Fruit fly (Drosophila melanogaster) whole organism, embryonic: ENCODE measurements around the gene CG32246.

Source experiments
- Adf1 ChIP-seq: fragments of 200-800 bp; sonication (Bioruptor generic); IDR thresholded peaks from 2 replicates; pipeline ENCODE4 v1.3.6; 2022; ENCODE audit warnings: missing biosample characterization, missing genetic modification characterization
- B-H1 ChIP-seq: fragments of 200-800 bp; sonication (Bioruptor generic); IDR thresholded peaks from 3 replicates; pipeline ENCODE4 v1.3.6; 2022; ENCODE audit warnings: missing biosample characterization, missing genetic modification characterization
- CG10431 ChIP-seq: fragments of 200-800 bp; sonication (Bioruptor generic); optimal IDR thresholded peaks from 3 replicates; lab custom pipeline; 2018; ENCODE audit warnings: missing biosample characterization, mild to moderate bottlenecking, missing genetic modification characterization
- CG11723 ChIP-seq: fragments of 200-800 bp; sonication (Bioruptor generic); optimal IDR thresholded peaks from 2 replicates; lab custom pipeline; 2017; ENCODE audit warnings: missing biosample characterization, mild to moderate bottlenecking, missing genetic modification characterization
- CG12769 ChIP-seq: fragments of 200-800 bp; sonication (Bioruptor generic); optimal IDR thresholded peaks from 2 replicates; lab custom pipeline; 2019; ENCODE audit warnings: missing biosample characterization, mild to moderate bottlenecking, missing genetic modification characterization, moderate library complexity
- CG14441 ChIP-seq: fragments of 200-800 bp; sonication (Bioruptor generic); IDR thresholded peaks from 2 replicates; pipeline ENCODE4 v1.3.6; 2022; ENCODE audit warnings: missing biosample characterization, missing genetic modification characterization
- CG14965 ChIP-seq: fragments of 200-800 bp; sonication (Bioruptor generic); optimal IDR thresholded peaks from 2 replicates; lab custom pipeline; 2016; ENCODE audit warnings: missing biosample characterization, missing genetic modification characterization, borderline replicate concordance
- CG16813 ChIP-seq: fragments of 200-800 bp; sonication (Bioruptor generic); IDR thresholded peaks from 3 replicates; pipeline ENCODE4 v1.3.6; 2022; ENCODE audit warnings: missing biosample characterization, missing genetic modification characterization; ENCODE audit not compliant: partially characterized antibody
- CG17186 ChIP-seq: fragments of 200-800 bp; sonication (Bioruptor generic); optimal IDR thresholded peaks from 3 replicates; lab custom pipeline; 2017; ENCODE audit warnings: missing biosample characterization, missing genetic modification reagents, missing genetic modification characterization
- CG18011 ChIP-seq: fragments of 200-800 bp; sonication (Bioruptor generic); optimal IDR thresholded peaks from 2 replicates; lab custom pipeline; 2017; ENCODE audit warnings: missing biosample characterization, missing genetic modification characterization, mild to moderate bottlenecking, moderate library complexity, missing genotype
- CG34422 ChIP-seq: fragments of 200-800 bp; sonication (Bioruptor generic); IDR thresholded peaks from 3 replicates; pipeline ENCODE4 v1.3.6; 2022; ENCODE audit warnings: missing biosample characterization, missing genetic modification characterization
- CG42726 ChIP-seq: fragments of 200-800 bp; sonication (Bioruptor generic); IDR thresholded peaks from 2 replicates; pipeline ENCODE4 v1.3.6; 2022; ENCODE audit warnings: missing biosample characterization, missing genetic modification characterization; ENCODE audit not compliant: partially characterized antibody
- CG4424 ChIP-seq: fragments of 200-800 bp; sonication (Bioruptor generic); optimal IDR thresholded peaks from 3 replicates; lab custom pipeline; 2016; ENCODE audit warnings: missing biosample characterization, missing genetic modification characterization
- CG5245 ChIP-seq: fragments of 200-800 bp; sonication (Bioruptor generic); optimal IDR thresholded peaks from 3 replicates; lab custom pipeline; 2016; ENCODE audit warnings: missing biosample characterization, missing genetic modification characterization
- CG6765 ChIP-seq: fragments of 200-800 bp; sonication (Bioruptor generic); optimal IDR thresholded peaks from 3 replicates; lab custom pipeline; 2017; ENCODE audit warnings: missing biosample characterization, mild to moderate bottlenecking, missing genetic modification characterization
- CG7556 ChIP-seq: fragments of 200-800 bp; sonication (Bioruptor generic); optimal IDR thresholded peaks from 2 replicates; lab custom pipeline; 2017; ENCODE audit warnings: missing biosample characterization, mild to moderate bottlenecking, missing genetic modification characterization
- CG7839 ChIP-seq: fragments of 200-800 bp; sonication (Bioruptor generic); optimal IDR thresholded peaks from 3 replicates; lab custom pipeline; 2018; ENCODE audit warnings: missing biosample characterization, mild to moderate bottlenecking, missing genetic modification characterization, moderate library complexity
- CoRest ChIP-seq: fragments of 200-800 bp; sonication (Bioruptor generic); optimal IDR thresholded peaks from 3 replicates; lab custom pipeline; 2018; ENCODE audit warnings: missing biosample characterization, mild to moderate bottlenecking, missing genetic modification characterization, moderate library complexity
- Drgx ChIP-seq: fragments of 200-800 bp; sonication (Bioruptor generic); IDR thresholded peaks from 2 replicates; pipeline ENCODE4 v1.3.6; 2022; ENCODE audit warnings: missing biosample characterization, missing genetic modification characterization
- HLH3B ChIP-seq: fragments of 200-800 bp; sonication (Bioruptor generic); IDR thresholded peaks from 2 replicates; pipeline ENCODE4 v1.3.6; 2022; ENCODE audit warnings: missing biosample characterization, missing genetic modification characterization
- Mrtf ChIP-seq: fragments of 200-800 bp; sonication (Bioruptor generic); IDR thresholded peaks from 3 replicates; pipeline ENCODE4 v1.3.6; 2022; ENCODE audit warnings: missing biosample characterization, missing genetic modification characterization
- Neu2 ChIP-seq: fragments of 200-800 bp; sonication (Bioruptor generic); optimal IDR thresholded peaks from 3 replicates; lab custom pipeline; 2016; ENCODE audit warnings: missing biosample characterization, missing genetic modification characterization, borderline replicate concordance
- Oli ChIP-seq: fragments of 200-800 bp; sonication (Bioruptor generic); optimal IDR thresholded peaks from 2 replicates; lab custom pipeline; 2018; ENCODE audit warnings: missing biosample characterization, mild to moderate bottlenecking, missing genetic modification characterization, moderate library complexity
- Poxn ChIP-seq: fragments of 200-800 bp; sonication (Bioruptor generic); IDR thresholded peaks from 2 replicates; pipeline ENCODE4 v1.3.6; 2022; ENCODE audit warnings: missing biosample characterization, missing genetic modification characterization
- Side ChIP-seq: fragments of 200-800 bp; sonication (Bioruptor generic); optimal IDR thresholded peaks from 2 replicates; lab custom pipeline; 2016; ENCODE audit warnings: missing biosample characterization, missing genetic modification characterization
- Sox102F ChIP-seq: fragments of 200-800 bp; sonication (Bioruptor generic); optimal IDR thresholded peaks from 2 replicates; lab custom pipeline; 2018; ENCODE audit warnings: missing biosample characterization, mild to moderate bottlenecking, missing genetic modification characterization, moderate library complexity
- Sry-β ChIP-seq: fragments of 200-800 bp; sonication (Bioruptor generic); optimal IDR thresholded peaks from 2 replicates; lab custom pipeline; 2018; ENCODE audit warnings: missing biosample characterization, mild to moderate bottlenecking, missing genetic modification characterization, moderate library complexity
- TFAM ChIP-seq: fragments of 200-800 bp; sonication (Bioruptor generic); optimal IDR thresholded peaks from 2 replicates; lab custom pipeline; 2017; ENCODE audit warnings: missing biosample characterization, missing genetic modification characterization, inconsistent platforms
- Taf1 ChIP-seq: fragments of 200-800 bp; sonication (Bioruptor generic); IDR thresholded peaks from 2 replicates; pipeline ENCODE4 v1.3.6; 2022; ENCODE audit warnings: missing biosample characterization, missing genetic modification characterization
- al ChIP-seq: fragments of 200-800 bp; sonication (Bioruptor generic); IDR thresholded peaks from 2 replicates; pipeline ENCODE4 v1.3.6; 2022; ENCODE audit warnings: missing biosample characterization, missing genetic modification characterization
- caup ChIP-seq: fragments of 200-800 bp; sonication (Bioruptor generic); optimal IDR thresholded peaks from 3 replicates; lab custom pipeline; 2017; ENCODE audit warnings: missing biosample characterization, mild to moderate bottlenecking, missing genetic modification characterization, moderate library complexity; ENCODE audit not compliant: severe bottlenecking
- chinmo ChIP-seq: fragments of 200-800 bp; sonication (Bioruptor generic); IDR thresholded peaks from 4 replicates; pipeline ENCODE4 v1.3.6; 2022; ENCODE audit warnings: missing biosample characterization, missing genetic modification characterization; ENCODE audit not compliant: partially characterized antibody
- chm ChIP-seq: fragments of 200-800 bp; sonication (Bioruptor generic); IDR thresholded peaks from 2 replicates; pipeline ENCODE4 v1.3.6; 2022; ENCODE audit warnings: missing biosample characterization, missing genetic modification characterization
- crp ChIP-seq, 2 experiments: fragments of 200-800 bp; sonication (Bioruptor generic); optimal IDR thresholded peaks; 2 replicates in 1 of 2; 3 replicates in 1 of 2; lab custom pipeline; 2017; ENCODE audit warnings: missing biosample characterization in 2 of 2, missing genetic modification characterization in 2 of 2, mild to moderate bottlenecking in 1 of 2, moderate library complexity in 1 of 2
- disco-r ChIP-seq: fragments of 200-800 bp; sonication (Bioruptor generic); optimal IDR thresholded peaks from 2 replicates; lab custom pipeline; 2016; ENCODE audit warnings: missing biosample characterization, missing genetic modification characterization
- gcm ChIP-seq: fragments of 200-800 bp; sonication (Bioruptor generic); optimal IDR thresholded peaks from 2 replicates; lab custom pipeline; 2019; ENCODE audit warnings: missing biosample characterization, mild to moderate bottlenecking, missing genetic modification characterization, moderate library complexity
- hbn ChIP-seq: fragments of 200-800 bp; sonication (Bioruptor generic); IDR thresholded peaks from 2 replicates; pipeline ENCODE4 v1.3.6; 2022; ENCODE audit warnings: missing biosample characterization, missing genetic modification characterization; ENCODE audit not compliant: partially characterized antibody
- lbe ChIP-seq: fragments of 200-800 bp; sonication (Bioruptor generic); optimal IDR thresholded peaks from 2 replicates; lab custom pipeline; 2016; ENCODE audit warnings: missing biosample characterization, mild to moderate bottlenecking, missing genetic modification characterization
- maf-S ChIP-seq: fragments of 200-800 bp; sonication (Bioruptor generic); optimal IDR thresholded peaks from 2 replicates; lab custom pipeline; 2016; ENCODE audit warnings: missing biosample characterization, missing genetic modification characterization
- nerfin-1 ChIP-seq: fragments of 200-800 bp; sonication (Bioruptor generic); optimal IDR thresholded peaks from 3 replicates; lab custom pipeline; 2019; ENCODE audit warnings: missing biosample characterization, mild to moderate bottlenecking, missing genetic modification characterization, moderate library complexity
- pnt ChIP-seq: fragments of 200-800 bp; sonication (Bioruptor generic); optimal IDR thresholded peaks from 3 replicates; lab custom pipeline; 2016; ENCODE audit warnings: missing biosample characterization, missing genetic modification characterization
- pzg ChIP-seq: fragments of 200-800 bp; sonication (Bioruptor generic); optimal IDR thresholded peaks from 3 replicates; lab custom pipeline; 2018; ENCODE audit warnings: missing biosample characterization, mild to moderate bottlenecking, missing genetic modification characterization, moderate library complexity
- sug ChIP-seq: fragments of 200-800 bp; optimal IDR thresholded peaks from 2 replicates; lab custom pipeline; 2019; ENCODE audit warnings: missing biosample characterization, mild to moderate bottlenecking, missing genetic modification characterization, moderate library complexity
- tgo ChIP-seq: fragments of 200-800 bp; sonication (Bioruptor generic); IDR thresholded peaks from 3 replicates; pipeline ENCODE4 v1.3.6; 2022; ENCODE audit warnings: missing biosample characterization, missing genetic modification characterization
- tll ChIP-seq, 2 experiments: fragments of 200-800 bp in 1 of 2; fragments of >200 bp in 1 of 2; sonication (Bioruptor generic) in 1 of 2; optimal IDR thresholded peaks; 2 replicates each; lab custom pipeline; 2017 to 2019; ENCODE audit warnings: missing biosample characterization in 2 of 2, missing genetic modification characterization in 2 of 2, mild to moderate bottlenecking in 1 of 2, moderate library complexity in 1 of 2
- tup ChIP-seq: fragments of 200-800 bp; sonication (Bioruptor generic); optimal IDR thresholded peaks from 2 replicates; lab custom pipeline; 2016; ENCODE audit warnings: missing biosample characterization, mild to moderate bottlenecking, missing genetic modification characterization, moderate library complexity
- unc-4 ChIP-seq: fragments of 200-800 bp; sonication (Bioruptor generic); IDR thresholded peaks from 2 replicates; pipeline ENCODE4 v1.3.6; 2022; ENCODE audit warnings: missing biosample characterization, missing genetic modification characterization; ENCODE audit not compliant: partially characterized antibody
- zen ChIP-seq: fragments of 200-800 bp; sonication (Bioruptor generic); optimal IDR thresholded peaks from 3 replicates; lab custom pipeline; 2018; ENCODE audit warnings: missing biosample characterization, mild to moderate bottlenecking, missing genetic modification characterization, moderate library complexity
- zf30C ChIP-seq: fragments of 200-800 bp; sonication (Bioruptor generic); optimal IDR thresholded peaks from 3 replicates; lab custom pipeline; 2018; ENCODE audit warnings: missing biosample characterization, mild to moderate bottlenecking, missing genetic modification characterization

CG32246 gene

DNA sequence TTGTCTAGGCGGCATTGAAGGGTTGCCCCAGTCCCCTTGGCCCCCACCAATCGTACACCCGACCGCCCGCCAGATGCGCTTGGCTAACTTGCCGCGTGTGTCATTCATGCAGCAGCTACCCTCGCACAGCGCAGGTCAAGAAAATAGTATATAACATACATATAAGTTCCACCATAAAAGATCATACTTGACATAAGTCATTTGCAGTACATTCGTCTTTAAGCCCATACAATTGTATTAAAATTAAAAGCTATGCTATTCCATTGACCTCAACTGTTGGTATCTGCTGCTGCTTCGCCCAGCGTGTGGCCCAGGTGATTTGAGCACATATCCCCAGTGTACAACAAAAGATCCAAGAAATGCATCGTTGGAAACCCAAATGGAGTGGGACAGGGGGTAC, 9.7 kb upstream of the CG32246 start (continued):
- no peak for TF ChIP-seq chinmo (GFP tag; lab: Robert Waterston, UW)
- TF ChIP-seq CG11723, result no peak
- no peak for TF ChIP-seq hbn (GFP tag; lab: Robert Waterston, UW)
- TF ChIP-seq pnt, result peak; percentile 66
- peak; percentile 55 for TF ChIP-seq CG7556 (GFP tag; lab: Kevin White, UChicago)
- TF ChIP-seq CG7839 (tag; lab: Kevin White, UChicago), result peak; percentile 71
- no peak for TF ChIP-seq CG16813
- TF ChIP-seq CG34422 (GFP tag; lab: Robert Waterston, UW), result peak; percentile 86
- TF ChIP-seq chm (GFP tag; lab: Robert Waterston, UW), result peak; percentile 88
- TF ChIP-seq Poxn (GFP tag; lab: Robert Waterston, UW), result no peak
- TF ChIP-seq CoRest (tag; lab: Kevin White, UChicago), result peak; percentile 54
- no peak for TF ChIP-seq zf30C (GFP tag; lab: Kevin White, UChicago)
- TF ChIP-seq CG5245 (GFP tag; lab: Kevin White, UChicago), result peak; percentile 72
- TF ChIP-seq Side (GFP tag; lab: Kevin White, UChicago), result peak; percentile 65
- TF ChIP-seq Drgx (GFP tag; lab: Robert Waterston, UW), result peak; percentile 93
- peak; percentile 59 for TF ChIP-seq gcm (GFP tag; lab: Kevin White, UChicago)
- peak; percentile 79 for TF ChIP-seq Sox102F (GFP tag; lab: Kevin White, UChicago)
- TF ChIP-seq tll (GFP tag; optimal IDR thresholded peaks at IDR 0.05; lab: Kevin White, UChicago), result no peak
- TF ChIP-seq Neu2 (GFP tag; lab: Kevin White, UChicago), result no peak
- TF ChIP-seq nerfin-1 (tag; lab: Kevin White, UChicago), result peak; percentile 35
- TF ChIP-seq CG14441, result peak; percentile 81
- TF ChIP-seq CG18011 (GFP tag; lab: Kevin White, UChicago), result no peak
- TF ChIP-seq pzg (GFP tag; lab: Kevin White, UChicago), result no peak
- no peak for TF ChIP-seq unc-4
- 0 out of 2 replicates have a peak, but pooled peaks have one; percentile 34 for TF ChIP-seq Taf1 (GFP tag; lab: Robert Waterston, UW)
- peak; percentile 40 for TF ChIP-seq disco-r (GFP tag; lab: Kevin White, UChicago)
- TF ChIP-seq crp (GFP tag; optimal IDR thresholded peaks at IDR 0.05; lab: Kevin White, UChicago), result peak in 1 of 2 experiments; percentile 10
- no peak for TF ChIP-seq lbe (GFP tag; lab: Kevin White, UChicago)
- no peak for TF ChIP-seq caup (GFP tag; lab: Kevin White, UChicago)
- TF ChIP-seq CG4424 (GFP tag; lab: Kevin White, UChicago), result peak; percentile 69
- peak; percentile 72 for TF ChIP-seq Oli (tag; lab: Kevin White, UChicago)
- TF ChIP-seq zen, result peak; percentile 60
- no peak for TF ChIP-seq CG42726 (GFP tag; lab: Robert Waterston, UW)
- TF ChIP-seq tup, result peak; percentile 42
- TF ChIP-seq al, result no peak
- TF ChIP-seq CG6765, result no peak
- no peak for TF ChIP-seq Adf1 (GFP tag; lab: Robert Waterston, UW)
- TF ChIP-seq tgo (GFP tag; lab: Robert Waterston, UW), result peak; percentile 66
- peak; percentile 72 for TF ChIP-seq CG17186 (GFP tag; lab: Kevin White, UChicago)
- TF ChIP-seq CG14965, result no peak
- TF ChIP-seq sug, result no peak
- TF ChIP-seq CG10431 (GFP tag; lab: Kevin White, UChicago), result no peak
- peak; percentile 70; the same call in 2 of the 3 replicates for TF ChIP-seq Mrtf (GFP tag; lab: Robert Waterston, UW)
- TF ChIP-seq maf-S (GFP tag; lab: Kevin White, UChicago), result no peak
- TF ChIP-seq HLH3B, result peak; percentile 80
- TF ChIP-seq CG12769 (tag; lab: Kevin White, UChicago), result peak; percentile 61
- TF ChIP-seq Sry-β (GFP tag; lab: Kevin White, UChicago), result peak; percentile 32
- TF ChIP-seq TFAM (GFP tag; lab: Kevin White, UChicago), result peak; percentile 58
- peak; percentile 75 for TF ChIP-seq B-H1 (GFP tag; lab: Robert Waterston, UW)
